Worm (Caenorhabditis elegans) whole organism, midembryonic: Measurements from ENCODE around the gene Y60A9A.1.

Source experiments
- T22C8.4 ChIP-seq: fragments of 200-800 bp; sonication (Bioruptor generic); IDR thresholded peaks from 2 replicates; pipeline ENCODE4 v1.3.6; 2022; ENCODE audit warnings: missing genetic modification characterization, missing compliant biosample characterization
- cog-1 ChIP-seq: sonication (generic microtip); optimal IDR thresholded peaks from 2 replicates; lab custom pipeline; 2016; ENCODE audit warnings: missing genetic modification characterization, missing compliant biosample characterization
- flt-1 ChIP-seq: fragments of 200-800 bp; sonication (Bioruptor generic); IDR thresholded peaks from 2 replicates; pipeline ENCODE4 v1.3.6; 2022; ENCODE audit warnings: missing genetic modification characterization, missing compliant biosample characterization
- klf-2 ChIP-seq: fragments of 200-800 bp; sonication (Bioruptor generic); conservative IDR thresholded peaks from 2 replicates; pipeline ENCODE4 v1.3.6; 2022; ENCODE audit warnings: missing genetic modification reagents, missing genetic modification characterization, missing compliant biosample characterization
- med-1 ChIP-seq: sonication (generic microtip); optimal IDR thresholded peaks from 2 replicates; lab custom pipeline; 2017; ENCODE audit warnings: missing genetic modification characterization, mild to moderate bottlenecking, missing compliant biosample characterization, antibody characterized with exemption, missing genetic modification reagents; ENCODE audit not compliant: insufficient read depth
- ref-1 ChIP-seq: fragments of 200-800 bp; sonication (Bioruptor generic); conservative IDR thresholded peaks from 2 replicates; pipeline ENCODE4 v1.3.6; 2022; ENCODE audit warnings: missing genetic modification reagents, missing genetic modification characterization, missing compliant biosample characterization
- tab-1 ChIP-seq: fragments of 200-800 bp; sonication (Bioruptor generic); IDR thresholded peaks from 2 replicates; pipeline ENCODE4 v1.3.6; 2022; ENCODE audit warnings: missing genetic modification characterization, missing compliant biosample characterization
- ztf-23 ChIP-seq: fragments of 200-800 bp; sonication (Bioruptor generic); IDR thresholded peaks from 2 replicates; pipeline ENCODE4 v1.3.6; 2022; ENCODE audit warnings: missing genetic modification reagents, missing genetic modification characterization, missing compliant biosample characterization
- ztf-29 ChIP-seq: fragments of 200-800 bp; sonication (Bioruptor generic); IDR thresholded peaks from 2 replicates; pipeline ENCODE4 v1.3.6; 2022; ENCODE audit warnings: missing genetic modification reagents, missing genetic modification characterization, missing compliant biosample characterization

DNA sequence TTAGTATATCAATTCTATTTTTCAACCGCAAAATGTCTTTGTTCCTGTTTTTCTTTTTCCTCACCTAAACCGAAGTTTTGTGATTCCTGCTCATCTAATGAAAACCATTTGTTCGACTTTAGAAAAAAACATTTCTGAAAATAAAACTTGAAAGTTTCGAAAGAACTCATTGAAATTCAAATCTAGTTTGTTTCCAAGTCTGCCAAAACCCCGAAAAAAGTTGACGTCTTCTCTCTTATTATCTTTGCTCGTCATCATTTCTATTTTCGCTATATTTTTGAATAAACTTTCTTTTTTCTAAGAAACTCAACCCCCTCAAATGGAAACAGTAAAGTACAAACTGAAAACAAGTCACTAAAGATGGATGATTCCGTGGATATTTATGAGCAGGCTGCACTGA is 28.7 kb upstream of the Y60A9A.1 start, which contains the start of gene frpr-17:
- TF ChIP-seq ztf-29 (no peak), klf-2 (no peak), T22C8.4 (GFP tag; lab: Robert Waterston, UW) (no peak), tab-1 (no peak), cog-1 (tag; lab: Kevin White, UChicago) (no peak), med-1 (GFP tag; lab: Kevin White, UChicago) (no peak), ztf-23 (GFP tag; lab: Robert Waterston, UW) (no peak), flt-1 (GFP tag; lab: Robert Waterston, UW) (no peak), ref-1 (GFP tag; lab: Robert Waterston, UW) (no peak)
